Worm (Caenorhabditis elegans) whole organism, L3 larva: ENCODE data around the gene spp-4.

Experiments used
- ceh-9 ChIP-seq: sonication (generic microtip); optimal IDR thresholded peaks from 2 replicates; lab custom pipeline; 2018; ENCODE audit warnings: missing biosample characterization, missing genetic modification characterization
- elt-3 ChIP-seq, 3 experiments: fragments of 150-350 bp in 1 of 3; sonication (generic microtip) in 2 of 3; optimal IDR thresholded peaks; 2 replicates in 2 of 3; 4 replicates in 1 of 3; lab custom pipeline; 2014 to 2017; ENCODE audit warnings: missing biosample characterization in 3 of 3, missing genetic modification characterization in 3 of 3
- lin-39 ChIP-seq: fragments of 150-350 bp; optimal IDR thresholded peaks from 2 replicates; lab custom pipeline; 2018; ENCODE audit warnings: missing biosample characterization, missing genetic modification reagents, missing genetic modification characterization
- mml-1 ChIP-seq: fragments of 150-350 bp; sonication (generic microtip); optimal IDR thresholded peaks from 3 replicates; lab custom pipeline; 2014; ENCODE audit warnings: missing biosample characterization, missing genetic modification characterization
- sea-2 ChIP-seq: fragments of 150-350 bp; sonication (generic microtip); optimal IDR thresholded peaks from 4 replicates; lab custom pipeline; 2014; ENCODE audit warnings: missing biosample characterization, missing genetic modification reagents, missing genetic modification characterization
- snpc-4 ChIP-seq: fragments of 150-350 bp; optimal IDR thresholded peaks from 2 replicates; lab custom pipeline; 2014; ENCODE audit warnings: missing biosample characterization, missing genetic modification characterization

ce11 chrX:7290859-7291628 is 27.5 kb downstream of the spp-4 start:
- TF ChIP-seq sea-2 (GFP tag; lab: Kevin White, UChicago) (no peak), mml-1 (tag; lab: Kevin White, UChicago) (no peak), lin-39 (tag; lab: Kevin White, UChicago) (no peak), ceh-9 (tag; lab: Kevin White, UChicago) (no peak), elt-3 (tag; optimal IDR thresholded peaks at IDR 0.05; lab: Kevin White, UChicago) (no peak), snpc-4 (tag; lab: Kevin White, UChicago) (no peak)
